Worm (Caenorhabditis elegans): ENCODE results near the gene exc-12.

DNA sequence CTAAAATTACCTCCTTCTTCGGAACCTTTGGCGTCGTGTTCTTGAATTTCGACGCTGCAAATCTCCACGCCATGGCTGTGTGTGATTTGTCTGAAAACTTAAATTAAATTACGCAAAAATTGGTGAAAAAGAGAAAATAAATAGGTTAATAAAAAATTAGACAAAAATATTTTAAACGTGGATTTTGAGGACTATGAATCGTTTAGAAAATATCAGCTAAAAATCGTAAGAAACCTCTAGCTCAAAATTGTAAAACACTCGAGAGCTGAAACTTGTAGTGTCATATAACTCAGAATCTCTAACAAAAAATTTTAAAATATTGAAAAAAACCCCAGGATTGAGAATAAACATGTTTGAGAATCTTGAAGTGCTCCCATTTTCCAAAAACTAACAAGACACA, 46.2 kb downstream of the exc-12 start, which contains the start of gene pod-1:
- TF ChIP-seq ama-1 (optimal IDR thresholded peaks at IDR 0.05) (no peak), nhr-237 (tag; optimal IDR thresholded peaks at IDR 0.05) (no peak), nhr-76 (tag; optimal IDR thresholded peaks at IDR 0.05) (no peak), mep-1 (tag; optimal IDR thresholded peaks at IDR 0.05) (no peak), nhr-77 (tag; optimal IDR thresholded peaks at IDR 0.05) (no peak), ztf-11 (tag; optimal IDR thresholded peaks at IDR 0.05) (no peak), zag-1 (tag; optimal IDR thresholded peaks at IDR 0.05) (no peak), efl-3 (GFP tag; optimal IDR thresholded peaks at IDR 0.05) (no peak), unc-130 (tag; optimal IDR thresholded peaks at IDR 0.05) (no peak), nhr-11 (tag; optimal IDR thresholded peaks at IDR 0.05) (no peak), nhr-12 (tag; optimal IDR thresholded peaks at IDR 0.05) (no peak), unc-62 (GFP tag; optimal IDR thresholded peaks at IDR 0.05) (no peak)

Measured in whole organism, L1 larva.